Fruit fly (Drosophila melanogaster): ENCODE data around the gene CG6683.
A peak's percentile ranks its signal among the peaks of the same experiment; 100 is the strongest.

The CG6683 gene

dm6 chr3L:8536387-8536786 lies 21.7 kb upstream of the CG6683 start:
- TF ChIP-seq Lpt (GFP tag; optimal IDR thresholded peaks at IDR 0.05) (no peak), svp (GFP tag) (peak; percentile 86), vri (GFP tag; optimal IDR thresholded peaks at IDR 0.05) (no peak), Hr38 (GFP tag; optimal IDR thresholded peaks at IDR 0.05) (no peak)

DNA sequence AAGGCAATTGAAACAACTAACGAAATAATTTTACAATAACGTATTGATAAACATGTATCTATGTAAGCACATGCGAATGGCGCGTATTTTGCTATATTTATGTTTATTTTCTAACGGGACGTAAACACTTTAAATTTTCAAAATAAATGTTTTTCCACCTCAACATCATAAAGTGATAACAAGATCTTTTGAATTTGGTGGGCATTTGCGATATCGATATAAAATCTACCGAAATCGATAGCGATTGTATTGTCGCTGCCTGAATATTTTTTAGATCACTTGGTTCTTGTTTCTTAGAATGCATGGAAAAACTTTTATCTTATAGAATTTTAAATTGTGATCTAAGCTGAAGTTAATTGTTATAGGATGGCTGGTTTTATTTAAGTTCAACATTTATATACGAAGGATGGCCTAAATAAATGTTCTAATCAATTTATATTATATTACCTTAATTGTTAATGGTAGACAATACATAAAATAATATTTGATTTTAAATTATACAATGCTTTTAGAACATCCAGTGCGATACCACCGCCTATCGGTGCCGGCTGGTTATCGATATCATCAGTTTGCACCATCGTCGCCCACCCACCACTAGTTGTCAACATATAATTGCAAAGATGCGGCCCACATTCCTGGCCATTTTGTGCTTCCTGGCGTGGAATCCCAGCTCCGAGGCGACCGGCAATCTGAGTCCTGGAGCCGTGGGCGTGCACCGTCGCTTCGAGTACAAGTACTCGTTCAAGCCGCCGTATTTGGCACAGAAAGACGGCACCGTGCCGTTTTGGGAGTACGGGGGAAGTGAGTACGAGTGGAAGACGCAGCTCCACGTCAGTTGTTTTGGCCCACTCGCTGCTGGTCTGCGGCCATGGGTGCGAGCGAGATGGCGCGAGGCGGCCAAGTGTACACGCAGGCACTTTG lies 19.9 kb upstream of the CG6683 start, which contains the start of gene ergic53:
ergic53 (plus strand) TSS at position 592 of the 921 bp plus-strand sequence.
- TF ChIP-seq CG8119 (GFP tag; IDR thresholded peaks at IDR 0.05) (no peak), svp (GFP tag) (peak; percentile 52), Eip78C (GFP tag) (peak; percentile 63), fkh (GFP tag; optimal IDR thresholded peaks at IDR 0.05) (peak; percentile 73), CG10631 (GFP tag; optimal IDR thresholded peaks at IDR 0.05) (no peak), salr (GFP tag; optimal IDR thresholded peaks at IDR 0.05) (no peak), achi (GFP tag; optimal IDR thresholded peaks at IDR 0.05) (peak; percentile 56)

- no peak for TF ChIP-seq CG6163 (GFP tag; IDR thresholded peaks at IDR 0.05)
- no peak for TF ChIP-seq CG8119 (GFP tag; IDR thresholded peaks at IDR 0.05)
- no peak for TF ChIP-seq salr (GFP tag; optimal IDR thresholded peaks at IDR 0.05)
- TF ChIP-seq fkh (GFP tag; optimal IDR thresholded peaks at IDR 0.05) = no peak
- TF ChIP-seq Sox102F (GFP tag; optimal IDR thresholded peaks at IDR 0.05) = no peak
- no peak for TF ChIP-seq CG6276 (GFP tag; optimal IDR thresholded peaks at IDR 0.05)
- TF ChIP-seq Sox15 (GFP tag; optimal IDR thresholded peaks at IDR 0.05) = no peak
- TF ChIP-seq Met (GFP tag; optimal IDR thresholded peaks at IDR 0.05) = no peak
- no peak for TF ChIP-seq spab (GFP tag; optimal IDR thresholded peaks at IDR 0.05)
These were observed 15.0 kb upstream of the CG6683 start for dm6 chr3L:8529701-8530100.

dm6 chr3L:8528546-8528945 lies 13.8 kb upstream of the CG6683 start:
- TF ChIP-seq Blimp-1 (GFP tag; optimal IDR thresholded peaks at IDR 0.05) (peak; percentile 3), CG8319 (GFP tag; optimal IDR thresholded peaks at IDR 0.05) (no peak), CG10631 (GFP tag; optimal IDR thresholded peaks at IDR 0.05) (no peak), Lpt (GFP tag; optimal IDR thresholded peaks at IDR 0.05) (no peak), Gug (GFP tag; IDR thresholded peaks at IDR 0.05) (no peak), cyc (GFP tag; optimal IDR thresholded peaks at IDR 0.05) (no peak), Eip93F (GFP tag; optimal IDR thresholded peaks at IDR 0.05) (no peak), svp (GFP tag) (peak; percentile 8), CG6163 (GFP tag; IDR thresholded peaks at IDR 0.05) (no peak), CG6808 (GFP tag; optimal IDR thresholded peaks at IDR 0.05) (no peak), dac (GFP tag; optimal IDR thresholded peaks at IDR 0.05) (no peak), CG7368 (GFP tag; optimal IDR thresholded peaks at IDR 0.05) (no peak), net (GFP tag; optimal IDR thresholded peaks at IDR 0.05) (no peak), OdsH (GFP tag; optimal IDR thresholded peaks at IDR 0.05) (no peak), vri (GFP tag; optimal IDR thresholded peaks at IDR 0.05) (peak; percentile 10), Eip78C (GFP tag) (peak; percentile 44)

- TF ChIP-seq Eip93F (GFP tag; optimal IDR thresholded peaks at IDR 0.05) (no peak), Hr39 (GFP tag; optimal IDR thresholded peaks at IDR 0.05) (no peak)
These were observed 13.1 kb upstream of the CG6683 start for dm6 chr3L:8527829-8528228.

DNA sequence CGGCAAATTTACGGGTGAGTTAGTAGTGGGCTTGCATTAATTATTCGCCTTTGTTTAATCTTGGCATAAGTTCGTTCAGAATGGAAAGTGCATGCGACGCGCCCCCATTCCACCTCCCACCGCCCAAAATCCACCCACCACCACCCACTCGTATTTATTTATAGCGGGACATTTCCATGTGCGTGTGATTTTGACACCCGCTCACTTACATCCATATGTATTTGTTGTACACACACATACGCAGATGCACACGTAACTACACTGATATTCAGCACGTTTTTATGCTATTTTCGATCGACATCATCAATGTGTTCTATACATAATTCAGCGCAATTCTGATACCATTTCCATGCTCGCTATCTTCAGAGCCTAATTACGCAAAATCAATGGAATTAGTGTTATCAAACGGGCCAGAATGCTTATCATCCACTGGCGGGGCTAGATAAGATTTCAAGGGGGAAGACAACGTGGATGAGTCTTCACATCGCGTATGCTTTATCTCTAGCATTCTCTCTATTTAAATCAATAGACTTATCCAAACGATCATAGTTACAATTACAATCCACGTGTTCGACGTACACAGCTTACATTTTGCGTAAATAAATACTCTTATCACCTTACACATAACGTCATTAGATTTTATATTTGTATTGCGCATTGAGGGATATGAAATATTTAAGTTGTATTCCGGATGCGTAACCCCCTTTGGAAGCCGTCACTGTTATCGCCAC lies 11.1 kb upstream of the CG6683 start:
- TF ChIP-seq achi (GFP tag; optimal IDR thresholded peaks at IDR 0.05) (peak; percentile 14), Gug (GFP tag; IDR thresholded peaks at IDR 0.05) (no peak), Sox15 (GFP tag; optimal IDR thresholded peaks at IDR 0.05) (no peak), Hr39 (GFP tag; optimal IDR thresholded peaks at IDR 0.05) (peak; percentile 25), CG10631 (GFP tag; optimal IDR thresholded peaks at IDR 0.05) (no peak), Eip78C (GFP tag) (peak; percentile 52), OdsH (GFP tag; optimal IDR thresholded peaks at IDR 0.05) (peak; percentile 30), topi (GFP tag; optimal IDR thresholded peaks at IDR 0.05) (peak; percentile 2), vri (GFP tag; optimal IDR thresholded peaks at IDR 0.05) (peak; percentile 55), CG4318 (GFP tag; optimal IDR thresholded peaks at IDR 0.05) (no peak), acj6 (GFP tag; optimal IDR thresholded peaks at IDR 0.05) (peak; percentile 22), CG8319 (GFP tag; optimal IDR thresholded peaks at IDR 0.05) (no peak), esn (GFP tag; optimal IDR thresholded peaks at IDR 0.05) (peak; percentile 39), Hr4 (GFP tag; optimal IDR thresholded peaks at IDR 0.05) (peak; percentile 14), CG8632 (GFP tag; optimal IDR thresholded peaks at IDR 0.05) (no peak), CG6854 (GFP tag; optimal IDR thresholded peaks at IDR 0.05) (no peak), CG32006 (GFP tag; optimal IDR thresholded peaks at IDR 0.05) (peak; percentile 40), pdm3 (GFP tag; optimal IDR thresholded peaks at IDR 0.05) (peak; percentile 24), ss (GFP tag; optimal IDR thresholded peaks at IDR 0.05) (no peak), svp (GFP tag) (peak; percentile 81)

Measured in whole organism, prepupa.